Fruit fly (Drosophila melanogaster) whole organism, adult: Measurements from ENCODE around the gene Best3.

Experiments
- CG11617 ChIP-seq: fragments of 200-800 bp; sonication (Bioruptor generic); optimal IDR thresholded peaks from 2 replicates; lab custom pipeline; 2017; ENCODE audit warnings: mild to moderate bottlenecking, missing biosample characterization, missing genetic modification reagents, missing genetic modification characterization
- CG33017 ChIP-seq: fragments of 200-800 bp; sonication (Bioruptor generic); optimal IDR thresholded peaks from 2 replicates; lab custom pipeline; 2018; ENCODE audit warnings: missing biosample characterization, mild to moderate bottlenecking, missing genetic modification characterization, moderate library complexity
- CG7045 ChIP-seq: fragments of 200-800 bp; sonication (Bioruptor generic); optimal IDR thresholded peaks from 2 replicates; lab custom pipeline; 2017; ENCODE audit warnings: missing biosample characterization, mild to moderate bottlenecking, missing genetic modification characterization
- CG7101 ChIP-seq: fragments of 200-800 bp; sonication (Bioruptor generic); optimal IDR thresholded peaks from 2 replicates; lab custom pipeline; 2018; ENCODE audit warnings: missing biosample characterization, mild to moderate bottlenecking, missing genetic modification characterization, moderate library complexity
- Clk ChIP-seq: fragments of 200-800 bp; sonication (Bioruptor generic); optimal IDR thresholded peaks from 2 replicates; lab custom pipeline; 2017; ENCODE audit warnings: missing biosample characterization, missing genetic modification characterization
- bab1 ChIP-seq: fragments of 200-800 bp; sonication (Bioruptor generic); optimal IDR thresholded peaks from 3 replicates; lab custom pipeline; 2019; ENCODE audit warnings: missing biosample characterization, mild to moderate bottlenecking, missing genetic modification characterization, moderate library complexity
- kay ChIP-seq: fragments of 200-800 bp; sonication (Bioruptor generic); peaks from one replicate; lab custom pipeline; 2016; ENCODE audit warnings: missing biosample characterization, missing genetic modification characterization, borderline replicate concordance
- pad ChIP-seq: fragments of 200-800 bp; sonication (Bioruptor generic); optimal IDR thresholded peaks from 3 replicates; lab custom pipeline; 2017; ENCODE audit warnings: missing biosample characterization, missing genetic modification characterization, mild to moderate bottlenecking, moderate library complexity, missing genetic modification reagents
- tj ChIP-seq: fragments of 200-800 bp; sonication (Bioruptor generic); optimal IDR thresholded peaks from 3 replicates; lab custom pipeline; 2017; ENCODE audit warnings: missing biosample characterization, mild to moderate bottlenecking, missing genetic modification characterization, moderate library complexity
- toe ChIP-seq: fragments of 200-800 bp; sonication (Bioruptor generic); optimal IDR thresholded peaks from 2 replicates; lab custom pipeline; 2016; ENCODE audit warnings: missing biosample characterization, missing genetic modification characterization

DNA sequence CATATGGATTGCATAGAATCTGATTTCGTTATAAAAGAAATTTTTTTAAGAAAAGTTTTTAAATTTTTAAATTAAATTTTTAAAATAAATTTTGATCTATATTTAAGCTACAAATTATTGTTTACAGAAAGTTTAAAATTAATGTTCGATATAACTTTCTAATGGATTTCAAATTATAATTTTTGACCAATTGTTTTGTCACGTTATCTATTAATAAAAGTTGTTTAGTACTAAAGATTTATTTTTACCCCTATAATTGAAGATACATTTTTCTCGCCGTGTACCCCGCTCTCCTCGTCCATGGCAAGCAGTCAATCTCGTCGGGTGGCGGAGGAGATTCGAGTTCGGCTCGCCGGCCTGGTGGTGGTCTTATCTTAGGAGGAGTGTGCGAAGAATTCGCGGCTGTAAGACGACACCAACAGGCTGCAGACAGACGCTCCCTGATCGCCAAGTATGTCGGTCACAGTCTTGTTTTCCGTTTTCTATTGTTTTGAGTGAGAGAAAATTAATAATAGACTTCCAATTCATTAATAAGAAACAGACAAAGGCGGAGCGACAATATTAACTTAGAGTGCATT, 2.5 kb upstream of the Best3 start:
- TF ChIP-seq kay (GFP tag; lab: Kevin White, UChicago) (no peak), CG7045 (GFP tag; lab: Kevin White, UChicago) (no peak), pad (GFP tag; lab: Kevin White, UChicago) (no peak), Clk (GFP tag; lab: Kevin White, UChicago) (no peak), tj (GFP tag; lab: Kevin White, UChicago) (no peak), bab1 (GFP tag; lab: Kevin White, UChicago) (no peak), CG11617 (GFP tag; lab: Kevin White, UChicago) (peak; percentile 3), CG33017 (tag; lab: Kevin White, UChicago) (no peak), CG7101 (tag; lab: Kevin White, UChicago) (no peak), toe (GFP tag; lab: Kevin White, UChicago) (no peak)
